Worm (Caenorhabditis elegans): ENCODE results near the gene sre-50.
A peak's percentile ranks its signal among the peaks of the same experiment; 100 is the strongest.

sre-50 gene

ce11 chrII:12344787-12345186 is 41.5 kb downstream of the sre-50 start, which contains the start of gene C44C11.6 (continued):
- TF ChIP-seq nhr-27 (tag; optimal IDR thresholded peaks at IDR 0.05), result peak; percentile 6
- TF ChIP-seq snpc-1.1 (tag; optimal IDR thresholded peaks at IDR 0.05; ENCODE audit: insufficient read depth), result no peak
- TF ChIP-seq athp-1 (tag; optimal IDR thresholded peaks at IDR 0.05), result no peak
- TF ChIP-seq K12H6.12 (tag; optimal IDR thresholded peaks at IDR 0.05), result no peak
- no peak for TF ChIP-seq sdz-38 (tag; optimal IDR thresholded peaks at IDR 0.05)
- TF ChIP-seq nfya-1 (tag; optimal IDR thresholded peaks at IDR 0.05; ENCODE audit: borderline replicate concordance, insufficient read depth), result no peak
- peak; percentile 18 for TF ChIP-seq him-1 (tag; optimal IDR thresholded peaks at IDR 0.05)
- 0 out of 2 replicates have a peak, but pooled peaks have one; percentile 24 for TF ChIP-seq hsf-1 (GFP tag; IDR thresholded peaks at IDR 0.05)
- no peak for TF ChIP-seq tbx-9 (tag; optimal IDR thresholded peaks at IDR 0.05; ENCODE audit: borderline replicate concordance)
- TF ChIP-seq F52B5.7 (tag; optimal IDR thresholded peaks at IDR 0.05), result peak; percentile 64
- no peak for TF ChIP-seq cebp-1 (GFP tag; IDR thresholded peaks at IDR 0.05)
- TF ChIP-seq cebp-1 (tag; optimal IDR thresholded peaks at IDR 0.05), result peak; percentile 12
- no peak for TF ChIP-seq F10E7.11 (tag; optimal IDR thresholded peaks at IDR 0.05)
- TF ChIP-seq F22D6.2 (tag; optimal IDR thresholded peaks at IDR 0.05), result no peak
- TF ChIP-seq F39B2.1 (GFP tag; IDR thresholded peaks at IDR 0.05), result no peak
- TF ChIP-seq D2030.7 (GFP tag; IDR thresholded peaks at IDR 0.05), result no peak
- no peak for TF ChIP-seq nhr-80 (tag; optimal IDR thresholded peaks at IDR 0.05)
- TF ChIP-seq let-607 (tag; optimal IDR thresholded peaks at IDR 0.05), result no peak
- TF ChIP-seq dox-1 (GFP tag; IDR thresholded peaks at IDR 0.05), result 0 out of 2 replicates have a peak, but pooled peaks have one; percentile 30
- peak; percentile 34 for TF ChIP-seq mcd-1 (GFP tag; IDR thresholded peaks at IDR 0.05)
- no peak for TF ChIP-seq sptf-2 (GFP tag; optimal IDR thresholded peaks at IDR 0.05)
- TF ChIP-seq ztf-28 (GFP tag; IDR thresholded peaks at IDR 0.05), result no peak
- TF ChIP-seq Y56A3A.18 (GFP tag; IDR thresholded peaks at IDR 0.05), result no peak
- 0 out of 2 replicates have a peak, but pooled peaks have one; percentile 33 for TF ChIP-seq F37B4.10 (GFP tag; IDR thresholded peaks at IDR 0.05)
- TF ChIP-seq mes-4 (tag; optimal IDR thresholded peaks at IDR 0.05), result no peak
- no peak for TF ChIP-seq madf-6 (GFP tag; IDR thresholded peaks at IDR 0.05)
- TF ChIP-seq B0336.3 (GFP tag; IDR thresholded peaks at IDR 0.05), result no peak
- TF ChIP-seq pbrm-1 (GFP tag; IDR thresholded peaks at IDR 0.05), result 0 out of 2 replicates have a peak, but pooled peaks have one; percentile 12
- TF ChIP-seq fkh-3 (tag; optimal IDR thresholded peaks at IDR 0.05), result no peak
- TF ChIP-seq hlh-12 (tag; optimal IDR thresholded peaks at IDR 0.05), result no peak
- TF ChIP-seq madf-3 (GFP tag; IDR thresholded peaks at IDR 0.05), result no peak
- peak; percentile 17 for TF ChIP-seq tbp1 (GFP tag; optimal IDR thresholded peaks at IDR 0.05)
- no peak for TF ChIP-seq attf-5 (GFP tag; optimal IDR thresholded peaks at IDR 0.05)
- TF ChIP-seq T26A5.8 (tag; optimal IDR thresholded peaks at IDR 0.05), result no peak
- TF ChIP-seq repo-1 (tag; optimal IDR thresholded peaks at IDR 0.05), result no peak
- no peak for TF ChIP-seq let-526 (GFP tag; IDR thresholded peaks at IDR 0.05)
- no peak for TF ChIP-seq Y79H2A.3 (GFP tag; conservative IDR thresholded peaks at IDR 0.05)
- TF ChIP-seq snpc-3.4 (tag; optimal IDR thresholded peaks at IDR 0.05), result no peak
- no peak for TF ChIP-seq nfya-2 (GFP tag; IDR thresholded peaks at IDR 0.05)
- no peak for TF ChIP-seq ztf-26 (tag; optimal IDR thresholded peaks at IDR 0.05)
- no peak for TF ChIP-seq Y53F4B.3 (GFP tag; IDR thresholded peaks at IDR 0.05)
- peak; percentile 32 for TF ChIP-seq atf-7 (tag; optimal IDR thresholded peaks at IDR 0.05)
- no peak for TF ChIP-seq B0035.1 (tag; optimal IDR thresholded peaks at IDR 0.05)
- no peak for TF ChIP-seq ztf-18 (tag; optimal IDR thresholded peaks at IDR 0.05)
- TF ChIP-seq rpc-1 (optimal IDR thresholded peaks at IDR 0.05), result no peak
- TF ChIP-seq rpc-1 (tag; optimal IDR thresholded peaks at IDR 0.05), result peak; percentile 48
- TF ChIP-seq lin-26 (GFP tag; IDR thresholded peaks at IDR 0.05), result 0 out of 2 replicates have a peak, but pooled peaks have one; percentile 53
- TF ChIP-seq hmg-1.2 (GFP tag; IDR thresholded peaks at IDR 0.05), result no peak
- no peak for TF ChIP-seq egrh-3 (GFP tag; IDR thresholded peaks at IDR 0.05)
- 0 out of 2 replicates have a peak, but pooled peaks have one; percentile 53 for TF ChIP-seq lag-1 (GFP tag; IDR thresholded peaks at IDR 0.05)

All from whole organism, young adult.